Fruit fly (Drosophila melanogaster): ENCODE results near the gene CG11837.

Gene CG11837

DNA sequence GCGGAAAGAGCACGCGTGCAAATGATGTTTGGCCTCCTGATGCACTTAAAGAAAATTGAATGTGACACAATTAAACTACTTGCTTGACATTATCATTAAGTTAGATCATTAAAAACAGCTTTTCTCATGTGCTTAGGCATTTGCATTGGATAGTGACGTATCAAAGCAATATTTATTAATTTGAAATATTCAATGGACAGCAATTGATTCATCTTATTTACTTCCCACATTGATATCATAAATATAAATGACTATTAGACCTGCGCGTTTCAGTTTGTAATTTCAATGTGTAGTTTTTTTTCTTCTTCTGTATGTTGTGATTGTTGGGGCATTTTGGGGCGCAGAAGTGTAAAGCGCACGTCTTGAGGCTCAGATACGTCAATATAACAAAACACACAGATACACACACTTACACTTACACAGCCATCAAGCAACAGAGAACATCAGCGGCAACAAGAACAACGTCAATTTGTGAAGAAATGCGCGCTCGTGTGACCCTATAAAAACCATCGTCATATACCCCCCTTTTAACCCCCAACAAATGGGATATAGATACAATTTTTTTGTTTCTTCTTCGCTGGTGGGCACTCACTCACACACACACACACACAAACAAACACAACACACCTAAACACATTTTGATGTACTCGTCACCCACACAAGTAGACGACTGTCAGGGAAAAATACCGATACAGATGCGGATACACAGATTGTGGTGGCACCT lies 39.8 kb downstream of the CG11837 start (continued):
- TF ChIP-seq Scr (GFP tag; IDR thresholded peaks at IDR 0.05; ENCODE audit: partially characterized antibody) (no peak), btn (GFP tag; optimal IDR thresholded peaks at IDR 0.05) (peak; percentile 34), CG11695 (GFP tag; IDR thresholded peaks at IDR 0.05) (peak; percentile 75; the same call in 2 of the 3 replicates), CG6791 (GFP tag; IDR thresholded peaks at IDR 0.05; ENCODE audit: partially characterized antibody) (no peak), CG11398 (GFP tag; optimal IDR thresholded peaks at IDR 0.05) (no peak), fd64A (GFP tag; optimal IDR thresholded peaks at IDR 0.05) (no peak), CG9215 (GFP tag; IDR thresholded peaks at IDR 0.05) (peak; percentile 55), amos (GFP tag; IDR thresholded peaks at IDR 0.05; ENCODE audit: partially characterized antibody) (no peak), pb (GFP tag; optimal IDR thresholded peaks at IDR 0.05) (no peak), row (GFP tag; IDR thresholded peaks at IDR 0.05) (peak; percentile 77), aop (GFP tag; IDR thresholded peaks at IDR 0.05) (no peak), CG11093 (GFP tag; IDR thresholded peaks at IDR 0.05) (peak; percentile 73; the same call in 2 of the 3 replicates), Hand (GFP tag; optimal IDR thresholded peaks at IDR 0.05) (peak; percentile 67), wor (GFP tag; IDR thresholded peaks at IDR 0.05) (peak; percentile 47), gsb (GFP tag; IDR thresholded peaks at IDR 0.05) (no peak), dmrt11E (tag; optimal IDR thresholded peaks at IDR 0.05) (peak; percentile 73), CG15011 (GFP tag; optimal IDR thresholded peaks at IDR 0.05) (peak; percentile 55), grn (GFP tag; optimal IDR thresholded peaks at IDR 0.05) (no peak), CG10959 (GFP tag; IDR thresholded peaks at IDR 0.05) (no peak), hb (GFP tag; IDR thresholded peaks at IDR 0.05; ENCODE audit: partially characterized antibody) (no peak), Xrp1 (GFP tag; IDR thresholded peaks at IDR 0.05) (peak; percentile 82), CG18476 (GFP tag; optimal IDR thresholded peaks at IDR 0.05) (peak; percentile 62), CG18011 (GFP tag; optimal IDR thresholded peaks at IDR 0.05) (peak; percentile 37), CG1602 (GFP tag; optimal IDR thresholded peaks at IDR 0.05) (peak; percentile 47), odd (GFP tag; optimal IDR thresholded peaks at IDR 0.05) (peak; percentile 40), sr (GFP tag; IDR thresholded peaks at IDR 0.05) (no peak), nerfin-2 (GFP tag; IDR thresholded peaks at IDR 0.05; ENCODE audit: partially characterized antibody) (no peak), CG12299 (tag; optimal IDR thresholded peaks at IDR 0.05) (peak; percentile 6), E2f2 (GFP tag; IDR thresholded peaks at IDR 0.05) (peak; percentile 27; the same call in 1 of the 2 replicates), vvl (GFP tag; IDR thresholded peaks at IDR 0.05) (peak; percentile 74), CG12942 (GFP tag; optimal IDR thresholded peaks at IDR 0.05) (peak; percentile 41), CG8281 (tag; optimal IDR thresholded peaks at IDR 0.05) (peak; percentile 45), CG3281 (GFP tag; optimal IDR thresholded peaks at IDR 0.05) (peak; percentile 57), disco-r (GFP tag; optimal IDR thresholded peaks at IDR 0.05) (peak; percentile 28), sug (tag; optimal IDR thresholded peaks at IDR 0.05) (peak; percentile 75), ewg (GFP tag; optimal IDR thresholded peaks at IDR 0.05) (peak; percentile 76), ab (GFP tag; optimal IDR thresholded peaks at IDR 0.05) (no peak), br (optimal IDR thresholded peaks at IDR 0.05) (no peak), dm (GFP tag; optimal IDR thresholded peaks at IDR 0.05) (no peak), fru (optimal IDR thresholded peaks at IDR 0.05) (no peak), CG8924 (tag; optimal IDR thresholded peaks at IDR 0.05) (peak; percentile 80), gt (GFP tag; IDR thresholded peaks at IDR 0.05) (no peak), Optix (GFP tag; IDR thresholded peaks at IDR 0.05) (no peak)

Measured in whole organism, embryonic.